Worm (Caenorhabditis elegans) whole organism, L4 larva: Measurements from ENCODE around the gene gldi-8.
A peak's percentile ranks its signal among the peaks of the same experiment; 100 is the strongest.

ENCODE experiments used
- F49E8.2 ChIP-seq: sonication (generic microtip); optimal IDR thresholded peaks from 2 replicates; lab custom pipeline; 2016; ENCODE audit warnings: missing compliant biosample characterization, mild to moderate bottlenecking, missing genetic modification characterization, borderline replicate concordance
- T20F7.1 ChIP-seq: fragments of 200-800 bp; sonication (Bioruptor generic); optimal IDR thresholded peaks from 2 replicates; lab custom pipeline; 2018; ENCODE audit warnings: mild to moderate bottlenecking, missing genetic modification characterization, missing compliant biosample characterization
- Y48G9A.11 ChIP-seq: fragments of 200-800 bp; sonication (Bioruptor generic); IDR thresholded peaks from 2 replicates; pipeline ENCODE4 v1.3.6; 2022; ENCODE audit warnings: missing genetic modification reagents, missing genetic modification characterization, missing compliant biosample characterization
- aha-1 ChIP-seq: fragments of 150-350 bp; peaks from one replicate; lab custom pipeline; 2014; ENCODE audit warnings: missing biosample characterization, missing genetic modification characterization
- arid-1 ChIP-seq: fragments of 200-800 bp; sonication (Bioruptor generic); conservative IDR thresholded peaks from 2 replicates; pipeline ENCODE4 v1.3.6; 2022; ENCODE audit warnings: missing genetic modification reagents, missing genetic modification characterization, missing compliant biosample characterization
- ceh-44 ChIP-seq: fragments of 200-800 bp; sonication (Bioruptor generic); IDR thresholded peaks from 2 replicates; pipeline ENCODE4 v1.3.6; 2022; ENCODE audit warnings: missing genetic modification reagents, missing genetic modification characterization, missing compliant biosample characterization
- ceh-82 ChIP-seq: sonication (generic microtip); optimal IDR thresholded peaks from 2 replicates; lab custom pipeline; 2017; ENCODE audit warnings: missing biosample characterization, missing genetic modification characterization
- ces-1 ChIP-seq: fragments of 150-350 bp; sonication (generic microtip); optimal IDR thresholded peaks from 4 replicates; lab custom pipeline; 2014; ENCODE audit warnings: missing biosample characterization, missing genetic modification reagents, missing genetic modification characterization
- cey-2 ChIP-seq: sonication (generic microtip); optimal IDR thresholded peaks from 3 replicates; lab custom pipeline; 2017; ENCODE audit warnings: missing genetic modification characterization, mild to moderate bottlenecking, missing compliant biosample characterization, antibody characterized with exemption, borderline replicate concordance; ENCODE audit not compliant: insufficient read depth
- ctbp-1 ChIP-seq: fragments of 200-800 bp; sonication (Bioruptor generic); IDR thresholded peaks from 2 replicates; pipeline ENCODE4 v1.3.6; 2022; ENCODE audit warnings: missing genetic modification reagents, missing genetic modification characterization, missing compliant biosample characterization
- daf-8 ChIP-seq: fragments of 200-800 bp; sonication (Bioruptor generic); IDR thresholded peaks from 2 replicates; pipeline ENCODE4 v1.3.6; 2022; ENCODE audit warnings: missing genetic modification characterization, missing compliant biosample characterization
- dmd-9 ChIP-seq: fragments of 200-800 bp; sonication (Bioruptor generic); IDR thresholded peaks from 2 replicates; pipeline ENCODE4 v1.3.6; 2022; ENCODE audit warnings: missing genetic modification reagents, missing genetic modification characterization, missing compliant biosample characterization
- dve-1 ChIP-seq: sonication (generic microtip); optimal IDR thresholded peaks from 2 replicates; lab custom pipeline; 2017; ENCODE audit warnings: antibody characterized with exemption, mild to moderate bottlenecking, missing genetic modification characterization, missing compliant biosample characterization; ENCODE audit not compliant: insufficient read depth
- egl-27 ChIP-seq: sonication (generic microtip); optimal IDR thresholded peaks from 3 replicates; lab custom pipeline; 2017; ENCODE audit warnings: missing biosample characterization, missing genetic modification reagents, missing genetic modification characterization
- fkh-10 ChIP-seq: fragments of 150-350 bp; optimal IDR thresholded peaks from 2 replicates; lab custom pipeline; 2014; ENCODE audit warnings: missing biosample characterization, missing genetic modification reagents, missing genetic modification characterization
- gei-8 ChIP-seq: fragments of 200-800 bp; sonication (Bioruptor generic); optimal IDR thresholded peaks from 2 replicates; lab custom pipeline; 2018; ENCODE audit warnings: mild to moderate bottlenecking, missing genetic modification characterization, missing compliant biosample characterization
- lin-38 ChIP-seq: fragments of 200-800 bp; sonication (Bioruptor generic); IDR thresholded peaks from 2 replicates; pipeline ENCODE4 v1.3.6; 2022; ENCODE audit warnings: missing genetic modification reagents, missing genetic modification characterization, missing compliant biosample characterization
- lir-3 ChIP-seq: sonication (generic microtip); optimal IDR thresholded peaks from 2 replicates; lab custom pipeline; 2016; ENCODE audit warnings: mild to moderate bottlenecking, missing genetic modification characterization, missing compliant biosample characterization
- lsy-2 ChIP-seq, 2 experiments: fragments of 150-350 bp in 1 of 2; sonication (generic microtip) in 1 of 2; optimal IDR thresholded peaks; 2 replicates each; lab custom pipeline; 2014 to 2017; ENCODE audit warnings: missing biosample characterization in 2 of 2, missing genetic modification characterization in 2 of 2
- madf-9 ChIP-seq: fragments of 200-800 bp; sonication (Bioruptor generic); conservative IDR thresholded peaks from 2 replicates; pipeline ENCODE4 v1.3.6; 2022; ENCODE audit warnings: missing genetic modification reagents, missing genetic modification characterization, missing compliant biosample characterization
- mdt-29 ChIP-seq: fragments of 200-800 bp; sonication (Bioruptor generic); IDR thresholded peaks from 2 replicates; pipeline ENCODE4 v1.3.6; 2022; ENCODE audit warnings: missing genetic modification reagents, missing genetic modification characterization, missing compliant biosample characterization
- mep-1 ChIP-seq: fragments of 150-350 bp; sonication (generic microtip); optimal IDR thresholded peaks from 3 replicates; lab custom pipeline; 2014; ENCODE audit warnings: missing biosample characterization, missing genetic modification characterization
- nhr-111 ChIP-seq: fragments of 200-800 bp; sonication (Bioruptor generic); optimal IDR thresholded peaks from 2 replicates; lab custom pipeline; 2018; ENCODE audit warnings: mild to moderate bottlenecking, missing genetic modification characterization, missing compliant biosample characterization
- nhr-77 ChIP-seq: fragments of 150-350 bp; optimal IDR thresholded peaks from 2 replicates; lab custom pipeline; 2014; ENCODE audit warnings: missing biosample characterization, missing genetic modification characterization
- pha-4 ChIP-seq, 2 experiments: fragments of 150-350 bp in 1 of 2; fragments of 200-800 bp in 1 of 2; sonication (Bioruptor generic) in 1 of 2; IDR thresholded peaks in 1 of 2; optimal IDR thresholded peaks in 1 of 2; 2 replicates each; pipeline versions ENCODE4 v1.3.6 to Lab custom; 2014 to 2022; ENCODE audit warnings: missing genetic modification characterization in 2 of 2, missing genetic modification reagents in 2 of 2, missing biosample characterization in 1 of 2, missing compliant biosample characterization in 1 of 2
- php-3 ChIP-seq: fragments of 200-800 bp; sonication (Bioruptor generic); IDR thresholded peaks from 2 replicates; pipeline ENCODE4 v1.3.6; 2022; ENCODE audit warnings: missing genetic modification reagents, missing genetic modification characterization, missing compliant biosample characterization
- pqm-1 ChIP-seq: sonication (generic microtip); optimal IDR thresholded peaks from 2 replicates; lab custom pipeline; 2017; ENCODE audit warnings: missing biosample characterization, missing genetic modification characterization
- spr-1 ChIP-seq: sonication (generic microtip); optimal IDR thresholded peaks from 2 replicates; lab custom pipeline; 2016; ENCODE audit warnings: mild to moderate bottlenecking, missing genetic modification characterization, missing compliant biosample characterization
- tag-97 ChIP-seq: fragments of 200-800 bp; sonication (Bioruptor generic); IDR thresholded peaks from 2 replicates; pipeline ENCODE4 v1.3.6; 2022; ENCODE audit warnings: missing genetic modification characterization, missing compliant biosample characterization
- unc-130 ChIP-seq: sonication (generic microtip); optimal IDR thresholded peaks from 2 replicates; lab custom pipeline; 2016; ENCODE audit warnings: missing genetic modification reagents, missing genetic modification characterization, missing compliant biosample characterization
- vab-7 ChIP-seq: fragments of 200-800 bp; sonication (Bioruptor generic); IDR thresholded peaks from 2 replicates; pipeline ENCODE4 v1.3.6; 2022; ENCODE audit warnings: missing genetic modification reagents, missing genetic modification characterization, missing compliant biosample characterization
- zag-1 ChIP-seq: fragments of 150-350 bp; optimal IDR thresholded peaks from 2 replicates; lab custom pipeline; 2014; ENCODE audit warnings: missing biosample characterization, missing genetic modification characterization
- zfp-2 ChIP-seq: sonication (generic microtip); optimal IDR thresholded peaks from 2 replicates; lab custom pipeline; 2016; ENCODE audit warnings: mild to moderate bottlenecking, missing genetic modification characterization, missing compliant biosample characterization
- ztf-11 ChIP-seq: fragments of 150-350 bp; optimal IDR thresholded peaks from 2 replicates; lab custom pipeline; 2014; ENCODE audit warnings: missing biosample characterization, missing genetic modification characterization

Gene gldi-8

DNA sequence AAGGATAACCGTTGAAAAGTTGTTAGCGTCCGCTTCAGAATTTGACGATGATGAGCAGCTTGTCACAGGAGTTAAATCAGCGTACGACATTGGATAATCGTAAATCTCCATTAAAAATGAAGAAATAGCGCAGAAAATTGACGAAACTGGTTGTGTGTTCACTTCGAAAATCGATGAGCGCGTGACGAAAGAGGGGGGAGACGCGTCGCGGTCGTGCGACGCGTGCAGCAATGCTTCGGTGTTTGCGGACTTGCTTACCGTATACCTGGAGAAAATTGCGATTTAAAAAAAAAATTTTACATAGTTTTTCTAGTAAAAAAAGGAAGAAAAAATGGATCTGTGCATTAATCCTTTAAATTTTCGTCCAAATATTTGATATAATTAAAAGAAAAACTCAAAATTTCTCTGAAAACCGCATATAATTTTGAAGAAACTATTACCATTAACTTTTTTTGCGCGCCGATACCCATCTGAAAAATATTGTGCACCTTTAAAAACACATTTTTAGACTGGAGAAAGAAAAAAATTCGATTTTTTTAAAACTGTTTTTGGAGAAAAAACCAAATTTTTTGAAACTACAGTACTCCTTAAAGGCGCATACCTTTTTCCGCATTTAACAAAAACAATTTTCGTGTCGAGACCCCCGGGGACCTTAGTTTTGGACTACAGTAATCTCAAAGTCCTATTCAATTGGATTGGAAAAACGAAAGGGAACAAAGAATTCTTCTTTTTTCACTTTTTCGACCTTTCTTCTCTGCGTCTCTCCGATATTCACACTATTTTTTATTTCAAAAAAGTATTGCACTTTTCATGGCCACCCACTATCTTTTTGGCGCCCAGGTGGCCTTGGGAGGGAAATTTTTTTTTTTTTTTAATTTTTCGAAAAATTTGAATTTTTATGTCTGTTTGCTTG is 855 bp downstream of the gldi-8 start (continued):
- TF ChIP-seq ctbp-1 (GFP tag; lab: Robert Waterston, UW) (peak; percentile 60), tag-97 (0 out of 2 replicates have a peak, but pooled peaks have one; percentile 26), egl-27 (no peak), fkh-10 (GFP tag; lab: Kevin White, UChicago) (peak; percentile 42), nhr-111 (GFP tag; lab: Kevin White, UChicago) (peak; percentile 68), F49E8.2 (tag; lab: Kevin White, UChicago) (no peak), arid-1 (GFP tag; lab: Robert Waterston, UW) (peak; percentile 77), ztf-11 (no peak), dve-1 (peak; percentile 86), mep-1 (peak; percentile 76), php-3 (peak; percentile 57; the same call in 1 of the 2 replicates), zag-1 (no peak), cey-2 (tag; lab: Kevin White, UChicago) (no peak), ceh-44 (GFP tag; lab: Robert Waterston, UW) (no peak), vab-7 (GFP tag; lab: Robert Waterston, UW) (peak; percentile 54), dmd-9 (GFP tag; lab: Robert Waterston, UW) (peak; percentile 42; the same call in 1 of the 2 replicates), zfp-2 (tag; lab: Kevin White, UChicago) (peak; percentile 51), Y48G9A.11 (GFP tag; lab: Robert Waterston, UW) (peak; percentile 65), spr-1 (tag; lab: Kevin White, UChicago) (peak; percentile 38)

DNA sequence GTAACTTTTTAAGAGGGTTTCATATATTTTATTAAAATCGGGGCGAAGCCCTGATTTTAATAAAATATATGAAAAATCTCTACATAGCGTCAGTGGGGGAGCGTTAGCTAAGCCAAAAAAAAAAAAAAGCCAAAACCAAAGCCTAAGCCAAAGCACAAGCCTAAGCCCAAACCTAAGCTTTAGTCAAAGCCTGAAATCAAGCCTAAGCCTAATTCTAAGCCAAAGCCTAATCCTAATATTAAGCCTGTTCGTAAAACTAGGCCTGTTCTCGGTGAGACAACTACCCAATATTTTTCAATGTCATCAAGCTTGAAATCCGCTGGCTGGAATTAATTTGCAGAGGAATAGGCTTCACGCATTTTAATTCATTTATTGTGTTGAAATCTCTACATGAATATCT is 3.9 kb downstream of the gldi-8 start:
- TF ChIP-seq T20F7.1, result no peak
- peak in 1 of 2 experiments; percentile 3 for TF ChIP-seq lsy-2 (tag; optimal IDR thresholded peaks at IDR 0.05; lab: Kevin White, UChicago)
- TF ChIP-seq php-3, result 0 out of 2 replicates have a peak, but pooled peaks have one; percentile 8
- peak; percentile 49 for TF ChIP-seq lin-38 (GFP tag; lab: Robert Waterston, UW)
- TF ChIP-seq dve-1, result no peak
- no peak for TF ChIP-seq pqm-1 (tag; lab: Kevin White, UChicago)
- no peak for TF ChIP-seq nhr-77 (tag; lab: Kevin White, UChicago)
- no peak for TF ChIP-seq ces-1 (GFP tag; lab: Kevin White, UChicago)
- TF ChIP-seq lir-3 (tag; lab: Kevin White, UChicago), result no peak
- no peak for TF ChIP-seq ceh-82 (tag; lab: Kevin White, UChicago)
- TF ChIP-seq madf-9 (GFP tag; lab: Robert Waterston, UW), result no peak
- TF ChIP-seq pha-4 (GFP tag; IDR thresholded peaks at IDR 0.05; lab: Robert Waterston, UW), result no peak
- TF ChIP-seq pha-4 (tag; optimal IDR thresholded peaks at IDR 0.05; lab: Kevin White, UChicago), result no peak
- no peak for TF ChIP-seq gei-8 (GFP tag; lab: Kevin White, UChicago)

DNA sequence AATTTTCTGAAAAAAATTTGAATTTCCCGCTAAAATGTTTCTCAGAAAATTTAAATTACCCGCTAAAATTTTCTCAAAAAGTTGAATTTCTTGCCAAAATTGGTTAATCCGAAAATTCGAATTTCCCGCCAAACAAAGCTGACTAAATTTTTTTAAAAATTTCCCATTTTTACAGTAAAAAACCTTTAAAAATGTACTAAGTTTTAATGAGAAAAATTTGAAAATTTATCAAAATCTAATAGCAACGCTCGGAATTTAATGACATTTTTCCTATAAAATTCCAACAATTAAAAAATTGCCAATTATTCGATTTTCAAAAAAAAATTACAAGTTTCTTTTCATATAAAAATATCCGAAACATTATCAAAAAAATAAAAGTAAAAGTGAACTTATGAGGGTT is 7.6 kb downstream of the gldi-8 start:
- no peak for TF ChIP-seq daf-8 (GFP tag; lab: Robert Waterston, UW)
- TF ChIP-seq fkh-10 (GFP tag; lab: Kevin White, UChicago), result no peak
- peak; percentile 91 for TF ChIP-seq aha-1 (tag; lab: Kevin White, UChicago)
- no peak for TF ChIP-seq mdt-29 (GFP tag; lab: Robert Waterston, UW)
- TF ChIP-seq cey-2 (tag; lab: Kevin White, UChicago), result no peak
- TF ChIP-seq unc-130 (GFP tag; lab: Kevin White, UChicago), result no peak
- TF ChIP-seq, all 104 proteins: peak for 1
